Worm (Caenorhabditis elegans) whole organism, late embryonic: ENCODE data around the gene vab-1.

Source experiments
- K02D7.2 ChIP-seq: sonication (generic microtip); optimal IDR thresholded peaks from 2 replicates; lab custom pipeline; 2017; ENCODE audit warnings: mild to moderate bottlenecking, missing genetic modification characterization, missing compliant biosample characterization
- T23F11.4 ChIP-seq: fragments of 200-800 bp; sonication (Bioruptor generic); optimal IDR thresholded peaks from 2 replicates; lab custom pipeline; 2018; ENCODE audit warnings: mild to moderate bottlenecking, missing genetic modification characterization, missing compliant biosample characterization
- Y22D7AL.16 ChIP-seq: sonication (generic microtip); optimal IDR thresholded peaks from 2 replicates; lab custom pipeline; 2016; ENCODE audit warnings: missing genetic modification characterization, missing compliant biosample characterization
- ahr-1 ChIP-seq: sonication (generic microtip); optimal IDR thresholded peaks from 2 replicates; lab custom pipeline; 2016; ENCODE audit warnings: missing genetic modification characterization, missing compliant biosample characterization
- ama-1 ChIP-seq: fragments of 150-350 bp; optimal IDR thresholded peaks from 2 replicates; lab custom pipeline; 2014
- ceh-14 ChIP-seq: sonication (generic microtip); optimal IDR thresholded peaks from 2 replicates; lab custom pipeline; 2016; ENCODE audit warnings: missing genotype, missing genetic modification characterization, missing compliant biosample characterization
- ceh-18 ChIP-seq: sonication (generic microtip); optimal IDR thresholded peaks from 2 replicates; lab custom pipeline; 2016; ENCODE audit warnings: missing genetic modification characterization, missing compliant biosample characterization
- ceh-19 ChIP-seq: fragments of 200-800 bp; sonication (Bioruptor generic); optimal IDR thresholded peaks from 2 replicates; lab custom pipeline; 2018; ENCODE audit warnings: mild to moderate bottlenecking, missing genetic modification characterization, missing compliant biosample characterization
- ceh-22 ChIP-seq: sonication (generic microtip); optimal IDR thresholded peaks from 2 replicates; lab custom pipeline; 2017; ENCODE audit warnings: missing biosample characterization, missing genetic modification characterization
- ceh-31 ChIP-seq: sonication (generic microtip); optimal IDR thresholded peaks from 2 replicates; lab custom pipeline; 2016; ENCODE audit warnings: missing genetic modification characterization, missing compliant biosample characterization
- ceh-45 ChIP-seq: fragments of 200-800 bp; sonication (Bioruptor generic); IDR thresholded peaks from 2 replicates; pipeline ENCODE4 v1.3.6; 2022; ENCODE audit warnings: missing genetic modification reagents, missing genetic modification characterization, missing compliant biosample characterization
- ceh-48 ChIP-seq: sonication (generic microtip); optimal IDR thresholded peaks from 2 replicates; lab custom pipeline; 2016; ENCODE audit warnings: missing genetic modification characterization, inconsistent platforms, missing compliant biosample characterization
- ceh-6 ChIP-seq: fragments of 200-800 bp; sonication (Bioruptor generic); optimal IDR thresholded peaks from 2 replicates; lab custom pipeline; 2018; ENCODE audit warnings: mild to moderate bottlenecking, missing genetic modification characterization, missing compliant biosample characterization
- ceh-9 ChIP-seq: sonication (generic microtip); optimal IDR thresholded peaks from 2 replicates; lab custom pipeline; 2016; ENCODE audit warnings: mild to moderate bottlenecking, missing genetic modification characterization, inconsistent platforms, missing compliant biosample characterization
- che-1 ChIP-seq: sonication (generic microtip); optimal IDR thresholded peaks from 2 replicates; lab custom pipeline; 2016; ENCODE audit warnings: mild to moderate bottlenecking, missing genetic modification characterization, missing compliant biosample characterization
- dmd-4 ChIP-seq: sonication (generic microtip); optimal IDR thresholded peaks from 2 replicates; lab custom pipeline; 2016; ENCODE audit warnings: borderline replicate concordance, missing genetic modification characterization, missing compliant biosample characterization
- elt-2 ChIP-seq: sonication (generic microtip); optimal IDR thresholded peaks from 2 replicates; lab custom pipeline; 2016; ENCODE audit warnings: missing genetic modification reagents, missing genetic modification characterization, missing compliant biosample characterization
- ets-4 ChIP-seq: sonication (generic microtip); optimal IDR thresholded peaks from 2 replicates; lab custom pipeline; 2016; ENCODE audit warnings: missing genetic modification characterization, missing compliant biosample characterization
- fax-1 ChIP-seq: sonication (generic microtip); optimal IDR thresholded peaks from 2 replicates; lab custom pipeline; 2016; ENCODE audit warnings: missing genotype, missing genetic modification characterization, missing compliant biosample characterization
- hlh-15 ChIP-seq: sonication (generic microtip); optimal IDR thresholded peaks from 2 replicates; lab custom pipeline; 2016; ENCODE audit warnings: missing genetic modification characterization, missing compliant biosample characterization
- hlh-8 ChIP-seq: sonication (generic microtip); optimal IDR thresholded peaks from 2 replicates; lab custom pipeline; 2016; ENCODE audit warnings: missing genotype, missing genetic modification characterization, missing compliant biosample characterization
- mec-3 ChIP-seq: sonication (generic microtip); optimal IDR thresholded peaks from 2 replicates; lab custom pipeline; 2016; ENCODE audit warnings: borderline replicate concordance, missing genetic modification characterization, missing compliant biosample characterization
- nfya-1 ChIP-seq: sonication (generic microtip); optimal IDR thresholded peaks from 2 replicates; lab custom pipeline; 2017; ENCODE audit warnings: missing genetic modification characterization, mild to moderate bottlenecking, missing compliant biosample characterization, antibody characterized with exemption, moderate library complexity
- npax-4 ChIP-seq: sonication (generic microtip); optimal IDR thresholded peaks from 2 replicates; lab custom pipeline; 2016; ENCODE audit warnings: missing genetic modification characterization, missing compliant biosample characterization
- odd-2 ChIP-seq: sonication (generic microtip); optimal IDR thresholded peaks from 2 replicates; lab custom pipeline; 2017; ENCODE audit warnings: antibody characterized with exemption, mild to moderate bottlenecking, missing genetic modification characterization, missing compliant biosample characterization
- pat-9 ChIP-seq: fragments of 200-800 bp; sonication (Bioruptor generic); optimal IDR thresholded peaks from 2 replicates; lab custom pipeline; 2018; ENCODE audit warnings: mild to moderate bottlenecking, missing genetic modification characterization, moderate library complexity, missing compliant biosample characterization
- pha-2 ChIP-seq: sonication (generic microtip); optimal IDR thresholded peaks from 2 replicates; lab custom pipeline; 2017; ENCODE audit warnings: mild to moderate bottlenecking, missing genetic modification characterization, missing compliant biosample characterization
- pha-4 ChIP-seq: fragments of 150-350 bp; optimal IDR thresholded peaks from 2 replicates; lab custom pipeline; 2018; ENCODE audit warnings: missing biosample characterization, missing genetic modification reagents, missing genetic modification characterization
- pros-1 ChIP-seq: fragments of 150-350 bp; optimal IDR thresholded peaks from 2 replicates; lab custom pipeline; 2014; ENCODE audit warnings: missing biosample characterization, missing genetic modification reagents, missing genetic modification characterization
- rnt-1 ChIP-seq: sonication (generic microtip); optimal IDR thresholded peaks from 2 replicates; lab custom pipeline; 2016; ENCODE audit warnings: missing genetic modification characterization, missing compliant biosample characterization
- sdc-2 ChIP-seq: sonication (generic microtip); optimal IDR thresholded peaks from 2 replicates; lab custom pipeline; 2016; ENCODE audit warnings: missing genotype, missing genetic modification characterization, missing compliant biosample characterization
- sox-2 ChIP-seq: fragments of 200-800 bp; sonication (Bioruptor generic); IDR thresholded peaks from 2 replicates; pipeline ENCODE4 v1.3.6; 2022; ENCODE audit warnings: missing genetic modification reagents, missing genetic modification characterization, missing compliant biosample characterization
- sox-4 ChIP-seq: sonication (generic microtip); optimal IDR thresholded peaks from 2 replicates; lab custom pipeline; 2017; ENCODE audit warnings: mild to moderate bottlenecking, missing genetic modification characterization, inconsistent platforms, missing compliant biosample characterization
- tbx-2 ChIP-seq: sonication (generic microtip); optimal IDR thresholded peaks from 2 replicates; lab custom pipeline; 2016; ENCODE audit warnings: missing genetic modification characterization, missing compliant biosample characterization
- tbx-7 ChIP-seq: sonication (generic microtip); optimal IDR thresholded peaks from 2 replicates; lab custom pipeline; 2016; ENCODE audit warnings: missing genotype, missing genetic modification characterization, missing compliant biosample characterization
- ttx-3 ChIP-seq: sonication (generic microtip); optimal IDR thresholded peaks from 2 replicates; lab custom pipeline; 2016; ENCODE audit warnings: missing genetic modification reagents, missing genetic modification characterization, missing compliant biosample characterization
- unc-42 ChIP-seq: sonication (generic microtip); optimal IDR thresholded peaks from 2 replicates; lab custom pipeline; 2016; ENCODE audit warnings: missing genotype, missing genetic modification characterization, missing compliant biosample characterization
- unc-55 ChIP-seq: sonication (generic microtip); optimal IDR thresholded peaks from 2 replicates; lab custom pipeline; 2017; ENCODE audit warnings: missing biosample characterization, missing genetic modification reagents, missing genetic modification characterization
- zip-5 ChIP-seq: sonication (generic microtip); optimal IDR thresholded peaks from 2 replicates; lab custom pipeline; 2016; ENCODE audit warnings: missing genetic modification characterization, missing compliant biosample characterization
- ztf-16 ChIP-seq: sonication (generic microtip); optimal IDR thresholded peaks from 2 replicates; lab custom pipeline; 2017; ENCODE audit warnings: missing genetic modification characterization, missing compliant biosample characterization

vab-1 gene

ce11 chrII:4579920-4580474 lies 8.2 kb downstream of the vab-1 start:
- TF ChIP-seq hlh-8 (tag; lab: Kevin White, UChicago) (no peak), ceh-22 (tag; lab: Kevin White, UChicago) (peak; percentile 42), tbx-2 (tag; lab: Kevin White, UChicago) (peak; percentile 32), nfya-1 (peak; percentile 4)
- TF ChIP-seq, all 69 proteins: peak for 3

- TF ChIP-seq sdc-2 (no peak), unc-55 (peak; percentile 30)
Measured at ce11 chrII:4581090-4581489, 9.3 kb downstream of the vab-1 start.

- TF ChIP-seq ahr-1 (tag; lab: Kevin White, UChicago) (no peak), ceh-18 (tag; lab: Kevin White, UChicago) (no peak), ceh-14 (tag; lab: Kevin White, UChicago) (no peak), rnt-1 (tag; lab: Kevin White, UChicago) (no peak), sdc-2 (no peak), dmd-4 (tag; lab: Kevin White, UChicago) (no peak), unc-55 (peak; percentile 3), Y22D7AL.16 (no peak), ceh-19 (GFP tag; lab: Kevin White, UChicago) (no peak), odd-2 (tag; lab: Kevin White, UChicago) (no peak), npax-4 (tag; lab: Kevin White, UChicago) (no peak), ztf-16 (tag; lab: Kevin White, UChicago) (no peak), fax-1 (no peak), pros-1 (tag; lab: Kevin White, UChicago) (no peak), ama-1 (lab: Kevin White, UChicago) (peak; percentile 16), K02D7.2 (tag; lab: Kevin White, UChicago) (no peak), hlh-8 (tag; lab: Kevin White, UChicago) (no peak)
- TF ChIP-seq, all 69 proteins: peak for 2
Measured at ce11 chrII:4583203-4583912, 11.6 kb downstream of the vab-1 start.

ce11 chrII:4584313-4584712 lies 12.5 kb downstream of the vab-1 start:
- TF ChIP-seq elt-2 (tag; lab: Kevin White, UChicago) (peak; percentile 90), ceh-31 (peak; percentile 46), pha-2 (no peak), ceh-48 (tag; lab: Kevin White, UChicago) (no peak), pha-4 (tag; lab: Kevin White, UChicago) (no peak), ttx-3 (tag; lab: Kevin White, UChicago) (no peak), ceh-9 (no peak), unc-42 (tag; lab: Kevin White, UChicago) (peak; percentile 97)

ce11 chrII:4585327-4585726 lies 13.5 kb downstream of the vab-1 start:
- no peak for TF ChIP-seq zip-5 (tag; lab: Kevin White, UChicago)
- TF ChIP-seq mec-3 (tag; lab: Kevin White, UChicago) = no peak
- no peak for TF ChIP-seq che-1 (tag; lab: Kevin White, UChicago)
- TF ChIP-seq pat-9 (tag; lab: Kevin White, UChicago) = no peak
- no peak for TF ChIP-seq sox-4
- TF ChIP-seq unc-55 = no peak
- TF ChIP-seq ceh-22 (tag; lab: Kevin White, UChicago) = no peak
- TF ChIP-seq hlh-8 (tag; lab: Kevin White, UChicago) = no peak
- no peak for TF ChIP-seq ets-4 (tag; lab: Kevin White, UChicago)
- no peak for TF ChIP-seq hlh-15 (tag; lab: Kevin White, UChicago)
- TF ChIP-seq sox-2 (GFP tag; lab: Robert Waterston, UW) = peak; percentile 51; the same call in 1 of the 2 replicates
- TF ChIP-seq odd-2 (tag; lab: Kevin White, UChicago) = no peak
- no peak for TF ChIP-seq tbx-7 (tag; lab: Kevin White, UChicago)
- TF ChIP-seq ceh-6 = peak; percentile 12
- TF ChIP-seq ceh-9 = no peak
- no peak for TF ChIP-seq T23F11.4
- no peak for TF ChIP-seq ceh-45 (GFP tag; lab: Robert Waterston, UW)
